Worm (Caenorhabditis elegans) whole organism, early embryonic: Measurements from ENCODE around the gene lmtr-2.

Source experiments
- ceh-36 ChIP-seq: sonication (generic microtip); optimal IDR thresholded peaks from 2 replicates; lab custom pipeline; 2016; ENCODE audit warnings: missing genetic modification characterization, inconsistent platforms, missing compliant biosample characterization
- ets-7 ChIP-seq: sonication (generic microtip); optimal IDR thresholded peaks from 2 replicates; lab custom pipeline; 2016; ENCODE audit warnings: missing genotype, missing genetic modification characterization, missing compliant biosample characterization
- tra-4 ChIP-seq: sonication (generic microtip); optimal IDR thresholded peaks from 2 replicates; lab custom pipeline; 2017; ENCODE audit warnings: missing genetic modification characterization, missing compliant biosample characterization

DNA sequence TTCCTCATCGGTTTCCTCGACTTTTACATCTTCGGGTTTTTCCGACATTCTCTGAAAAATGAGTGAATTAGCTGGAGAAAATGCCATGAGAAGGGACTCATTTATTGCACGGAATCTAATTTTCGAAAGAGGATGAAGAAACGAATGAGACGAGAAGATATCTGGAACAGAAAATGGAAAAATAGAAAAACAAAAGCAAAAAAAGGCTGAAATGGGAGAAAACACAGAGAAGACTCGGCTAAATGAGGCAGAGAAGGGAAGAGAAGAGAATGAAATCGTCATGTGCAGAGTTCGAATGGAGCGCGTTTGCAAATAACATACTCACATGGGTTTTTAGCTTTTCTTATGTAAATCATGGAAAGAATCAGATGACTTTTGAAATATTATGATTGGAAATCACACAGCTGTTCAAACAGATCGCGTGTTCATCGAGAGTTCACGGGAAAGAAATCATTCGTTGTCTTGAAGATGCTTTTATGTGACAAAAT, 3.0 kb upstream of the lmtr-2 start, which contains the start of gene Y97E10AR.6:
- TF ChIP-seq tra-4 (tag; lab: Kevin White, UChicago) = no peak
- TF ChIP-seq ceh-36 (tag; lab: Kevin White, UChicago) = no peak
- no peak for TF ChIP-seq ets-7 (tag; lab: Kevin White, UChicago)
